Worm (Caenorhabditis elegans): ENCODE data around the gene srg-33.
A peak's percentile ranks its signal among the peaks of the same experiment; 100 is the strongest.
"Not testable (repeated sequence)": the region's sequence is repeated elsewhere in the genome, so short reads cannot be mapped to it uniquely, and the experiment has no call there.

The srg-33 gene

ce11 chrV:8323545-8323944, 31.7 kb downstream of the srg-33 start:
- TF ChIP-seq med-1 (GFP tag; optimal IDR thresholded peaks at IDR 0.05; ENCODE audit: insufficient read depth): no peak

DNA sequence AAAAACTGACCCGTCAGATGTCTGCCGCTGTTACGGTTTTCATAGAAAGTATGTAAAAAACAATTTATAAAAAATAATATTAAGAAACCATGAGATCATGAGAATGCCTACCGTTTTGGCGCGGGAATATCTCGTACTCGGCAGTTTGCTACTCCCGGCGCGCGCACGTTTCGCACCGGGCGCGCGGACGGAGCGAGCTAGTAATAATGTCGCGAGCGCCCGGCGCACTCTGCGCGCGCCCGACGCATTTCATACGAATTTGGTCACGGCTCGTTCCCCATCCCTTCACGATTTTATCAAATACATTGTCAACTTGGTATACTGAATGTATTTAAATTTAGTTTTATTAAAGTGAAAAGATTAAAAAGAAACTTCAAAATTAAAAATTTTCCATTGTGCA, 34.0 kb downstream of the srg-33 start:
- TF ChIP-seq med-1 (GFP tag; optimal IDR thresholded peaks at IDR 0.05; ENCODE audit: insufficient read depth): no peak
- no peak for TF ChIP-seq klf-2 (GFP tag; conservative IDR thresholded peaks at IDR 0.05)
- no peak for TF ChIP-seq tab-1 (GFP tag; IDR thresholded peaks at IDR 0.05)
- TF ChIP-seq T22C8.4 (GFP tag; IDR thresholded peaks at IDR 0.05): no peak
- TF ChIP-seq ztf-29 (GFP tag; IDR thresholded peaks at IDR 0.05): no peak
- no peak for TF ChIP-seq flt-1 (GFP tag; IDR thresholded peaks at IDR 0.05)
- no peak for TF ChIP-seq cog-1 (tag; optimal IDR thresholded peaks at IDR 0.05)
- TF ChIP-seq ztf-23 (GFP tag; IDR thresholded peaks at IDR 0.05): no peak
- TF ChIP-seq ref-1 (GFP tag; conservative IDR thresholded peaks at IDR 0.05): no peak

DNA sequence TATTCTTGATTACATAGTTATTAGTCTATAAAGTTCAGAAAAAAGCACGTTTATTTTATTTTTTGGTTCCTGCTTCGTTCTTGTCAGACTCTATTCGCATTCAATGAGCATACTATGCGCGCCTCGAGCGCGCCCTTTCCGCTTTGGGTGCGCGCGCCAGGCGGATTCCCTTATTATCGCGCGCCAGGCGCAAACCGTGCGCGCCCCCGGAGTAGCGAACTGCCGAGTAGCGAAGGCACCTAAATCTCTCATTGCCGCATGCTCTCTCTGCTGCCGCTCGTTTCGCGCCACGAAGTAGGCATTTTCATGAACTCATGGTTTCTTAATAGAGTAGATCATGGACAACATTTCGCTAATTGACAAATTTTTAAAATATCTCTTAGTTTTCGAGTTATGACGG, 35.2 kb downstream of the srg-33 start:
- no peak for TF ChIP-seq med-1 (GFP tag; optimal IDR thresholded peaks at IDR 0.05; ENCODE audit: insufficient read depth)
- TF ChIP-seq ztf-23 (GFP tag; IDR thresholded peaks at IDR 0.05): no peak

- TF ChIP-seq ref-1 (GFP tag; conservative IDR thresholded peaks at IDR 0.05): 0 out of 2 replicates have a peak, but pooled peaks have one; percentile 30
- 0 out of 2 replicates have a peak, but pooled peaks have one; percentile 57 for TF ChIP-seq flt-1 (GFP tag; IDR thresholded peaks at IDR 0.05)
Observed at ce11 chrV:8329390-8329789, 37.5 kb downstream of the srg-33 start.

DNA sequence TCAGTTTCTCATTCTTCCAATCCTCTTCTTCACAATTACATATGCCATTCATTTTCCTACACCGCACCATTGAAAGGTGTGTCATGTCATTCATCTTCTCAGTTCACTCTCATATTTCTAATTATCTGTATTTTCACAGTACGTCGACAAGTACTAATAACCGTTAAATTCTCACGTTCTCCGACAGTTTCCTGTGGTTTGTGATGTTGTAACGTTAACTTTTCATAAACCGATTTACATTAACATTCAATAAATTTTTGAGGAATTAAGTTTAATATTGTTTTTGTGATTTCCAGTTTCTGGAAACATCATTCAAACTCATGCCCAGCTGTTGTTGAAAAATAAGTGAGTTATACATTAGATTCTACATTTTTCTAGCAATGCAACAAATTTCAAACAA, 42.5 kb downstream of the srg-33 start, which contains the start of gene tmd-2:
Gene tmd-2, plus strand, starts transcription at position 301 of the 400 bp plus-strand sequence.
- TF ChIP-seq ztf-29 (GFP tag; IDR thresholded peaks at IDR 0.05) (no peak), cog-1 (tag; optimal IDR thresholded peaks at IDR 0.05) (no peak)

ce11 chrV:8335620-8336019, 43.8 kb downstream of the srg-33 start:
- TF ChIP-seq med-1 (GFP tag; optimal IDR thresholded peaks at IDR 0.05; ENCODE audit: insufficient read depth) (no peak), ztf-29 (GFP tag; IDR thresholded peaks at IDR 0.05) (no peak), klf-2 (GFP tag; conservative IDR thresholded peaks at IDR 0.05) (no peak), tab-1 (GFP tag; IDR thresholded peaks at IDR 0.05) (no peak), flt-1 (GFP tag; IDR thresholded peaks at IDR 0.05) (no peak), T22C8.4 (GFP tag; IDR thresholded peaks at IDR 0.05) (no peak), cog-1 (tag; optimal IDR thresholded peaks at IDR 0.05) (no peak), ref-1 (GFP tag; conservative IDR thresholded peaks at IDR 0.05) (no peak), ztf-23 (GFP tag; IDR thresholded peaks at IDR 0.05) (no peak)

DNA sequence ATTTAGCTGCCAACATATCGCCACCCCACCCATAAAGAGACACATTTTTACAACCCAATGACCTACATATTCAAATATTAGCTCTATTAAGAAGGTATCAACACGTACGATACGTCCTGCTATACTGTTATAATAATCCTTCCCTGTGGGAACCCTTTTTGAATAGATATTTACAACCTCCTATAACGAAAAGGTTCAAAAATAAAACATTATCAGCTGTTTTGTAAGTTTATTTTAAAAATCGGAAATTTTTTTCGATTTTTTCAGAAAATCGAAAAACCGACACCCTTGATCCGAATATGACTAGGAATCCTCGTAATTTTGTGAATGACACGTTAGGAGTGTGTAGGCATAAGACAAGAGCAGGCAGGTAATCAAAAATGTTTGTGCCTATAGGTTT, 49.1 kb downstream of the srg-33 start, which contains the start of gene C08D8.7:
Gene C08D8.7, plus strand, starts transcription at position 301 of the 400 bp plus-strand sequence.
- not testable (repeated sequence) for TF ChIP-seq cog-1 (tag; optimal IDR thresholded peaks at IDR 0.05); med-1 (GFP tag; optimal IDR thresholded peaks at IDR 0.05; ENCODE audit: insufficient read depth); ztf-23 (GFP tag; IDR thresholded peaks at IDR 0.05)

- TF ChIP-seq ztf-23 (GFP tag; IDR thresholded peaks at IDR 0.05) (no peak), flt-1 (GFP tag; IDR thresholded peaks at IDR 0.05) (no peak), cog-1 (tag; optimal IDR thresholded peaks at IDR 0.05) (no peak), tab-1 (GFP tag; IDR thresholded peaks at IDR 0.05) (no peak), klf-2 (GFP tag; conservative IDR thresholded peaks at IDR 0.05) (no peak), med-1 (GFP tag; optimal IDR thresholded peaks at IDR 0.05; ENCODE audit: insufficient read depth) (no peak), T22C8.4 (GFP tag; IDR thresholded peaks at IDR 0.05) (no peak), ref-1 (GFP tag; conservative IDR thresholded peaks at IDR 0.05) (no peak), ztf-29 (GFP tag; IDR thresholded peaks at IDR 0.05) (no peak)
Observed at ce11 chrV:8342416-8342815, 50.6 kb downstream of the srg-33 start.
